Worm (Caenorhabditis elegans) whole organism, young adult: ENCODE data around the gene piki-1.

Experiments
- attf-3 ChIP-seq: fragments of 200-800 bp; sonication (Bioruptor generic); conservative IDR thresholded peaks from 2 replicates; pipeline ENCODE4 v1.3.6; 2022; ENCODE audit warnings: missing genetic modification reagents, missing genetic modification characterization, missing compliant biosample characterization
- bed-2 ChIP-seq: fragments of 200-800 bp; sonication (Bioruptor generic); IDR thresholded peaks from 2 replicates; pipeline ENCODE4 v1.3.6; 2022; ENCODE audit warnings: missing genetic modification reagents, missing genetic modification characterization, missing compliant biosample characterization
- mel-28 ChIP-seq: sonication (generic microtip); optimal IDR thresholded peaks from 2 replicates; lab custom pipeline; 2016; ENCODE audit warnings: borderline replicate concordance, mild to moderate bottlenecking, missing genetic modification characterization, missing compliant biosample characterization
- repo-1 ChIP-seq: sonication (generic microtip); optimal IDR thresholded peaks from 2 replicates; lab custom pipeline; 2017; ENCODE audit warnings: mild to moderate bottlenecking, missing genetic modification characterization, missing compliant biosample characterization

- no peak for TF ChIP-seq bed-2 (GFP tag; lab: Robert Waterston, UW)
- TF ChIP-seq attf-3 (GFP tag; lab: Robert Waterston, UW), result no peak
- no peak for TF ChIP-seq mel-28
- no peak for TF ChIP-seq repo-1 (tag; lab: Kevin White, UChicago)
Observed at ce11 chrX:15229174-15229573, 17.0 kb downstream of the piki-1 start.
